Fruit fly (Drosophila melanogaster) whole organism, embryonic: ENCODE data around the gene CG32388.

Experiments
- BtbVII ChIP-seq: fragments of 200-800 bp; sonication (Bioruptor generic); optimal IDR thresholded peaks from 3 replicates; lab custom pipeline; 2017; ENCODE audit warnings: missing biosample characterization, mild to moderate bottlenecking, missing genetic modification characterization
- CG11085 ChIP-seq: fragments of 200-800 bp; sonication (Bioruptor generic); IDR thresholded peaks from 2 replicates; pipeline ENCODE4 v1.3.6; 2022; ENCODE audit warnings: missing biosample characterization, missing genetic modification characterization
- CG12299 ChIP-seq: fragments of 200-800 bp; sonication (Bioruptor generic); optimal IDR thresholded peaks from 2 replicates; lab custom pipeline; 2018; ENCODE audit warnings: missing biosample characterization, mild to moderate bottlenecking, missing genetic modification characterization
- CG12769 ChIP-seq: fragments of 200-800 bp; sonication (Bioruptor generic); optimal IDR thresholded peaks from 2 replicates; lab custom pipeline; 2019; ENCODE audit warnings: missing biosample characterization, mild to moderate bottlenecking, missing genetic modification characterization, moderate library complexity
- CG13424 ChIP-seq: fragments of 200-800 bp; sonication (Bioruptor generic); optimal IDR thresholded peaks from 2 replicates; lab custom pipeline; 2019; ENCODE audit warnings: missing biosample characterization, mild to moderate bottlenecking, missing genetic modification characterization, moderate library complexity
- CG15011 ChIP-seq: fragments of 200-800 bp; sonication (Bioruptor generic); optimal IDR thresholded peaks from 3 replicates; lab custom pipeline; 2018; ENCODE audit warnings: missing biosample characterization, mild to moderate bottlenecking, missing genetic modification characterization
- CG17361 ChIP-seq: fragments of 200-800 bp; sonication (Bioruptor generic); IDR thresholded peaks from 3 replicates; pipeline ENCODE4 v1.3.6; 2022; ENCODE audit warnings: missing biosample characterization, missing genetic modification characterization
- CG17385 ChIP-seq: fragments of 200-800 bp; sonication (Bioruptor generic); optimal IDR thresholded peaks from 3 replicates; lab custom pipeline; 2018; ENCODE audit warnings: missing biosample characterization, mild to moderate bottlenecking, missing genetic modification characterization
- CG17612 ChIP-seq: fragments of 200-800 bp; sonication (Bioruptor generic); IDR thresholded peaks from 2 replicates; pipeline ENCODE4 v1.3.6; 2022; ENCODE audit warnings: missing biosample characterization, missing genetic modification characterization
- CG17802 ChIP-seq: fragments of 200-800 bp; sonication (Bioruptor generic); optimal IDR thresholded peaks from 2 replicates; lab custom pipeline; 2018; ENCODE audit warnings: missing biosample characterization, mild to moderate bottlenecking, missing genetic modification characterization, moderate library complexity
- CG17829 ChIP-seq: fragments of 200-800 bp; optimal IDR thresholded peaks from 2 replicates; lab custom pipeline; 2019; ENCODE audit warnings: missing biosample characterization, mild to moderate bottlenecking, missing genetic modification characterization, moderate library complexity
- CG2678 ChIP-seq: fragments of 200-800 bp; sonication (Bioruptor generic); optimal IDR thresholded peaks from 3 replicates; lab custom pipeline; 2019; ENCODE audit warnings: missing biosample characterization, mild to moderate bottlenecking, missing genetic modification characterization, moderate library complexity
- CG2712 ChIP-seq: fragments of 200-800 bp; optimal IDR thresholded peaks from 3 replicates; lab custom pipeline; 2019; ENCODE audit warnings: missing biosample characterization, mild to moderate bottlenecking, missing genetic modification characterization, moderate library complexity
- CG3065 ChIP-seq: fragments of 200-800 bp; sonication (Bioruptor generic); optimal IDR thresholded peaks from 2 replicates; lab custom pipeline; 2016; ENCODE audit warnings: missing biosample characterization, missing genetic modification characterization
- CG33213 ChIP-seq: fragments of 200-800 bp; sonication (Bioruptor generic); optimal IDR thresholded peaks from 3 replicates; lab custom pipeline; 2016; ENCODE audit warnings: missing biosample characterization, missing genetic modification characterization
- CG3847 ChIP-seq: fragments of 200-800 bp; sonication (Bioruptor generic); IDR thresholded peaks from 2 replicates; pipeline ENCODE4 v1.3.6; 2022; ENCODE audit warnings: missing biosample characterization, missing genetic modification characterization
- CG5245 ChIP-seq: fragments of 200-800 bp; sonication (Bioruptor generic); optimal IDR thresholded peaks from 3 replicates; lab custom pipeline; 2016; ENCODE audit warnings: missing biosample characterization, missing genetic modification characterization
- CG6765 ChIP-seq: fragments of 200-800 bp; sonication (Bioruptor generic); optimal IDR thresholded peaks from 3 replicates; lab custom pipeline; 2017; ENCODE audit warnings: missing biosample characterization, mild to moderate bottlenecking, missing genetic modification characterization
- CG7357 ChIP-seq: fragments of 200-800 bp; sonication (Bioruptor generic); IDR thresholded peaks from 3 replicates; pipeline ENCODE4 v1.3.6; 2022; ENCODE audit warnings: missing biosample characterization, missing genetic modification characterization
- CG7556 ChIP-seq: fragments of 200-800 bp; sonication (Bioruptor generic); optimal IDR thresholded peaks from 2 replicates; lab custom pipeline; 2017; ENCODE audit warnings: missing biosample characterization, mild to moderate bottlenecking, missing genetic modification characterization
- CG9437 ChIP-seq: fragments of 200-800 bp; sonication (Bioruptor generic); optimal IDR thresholded peaks from 2 replicates; lab custom pipeline; 2018; ENCODE audit warnings: missing biosample characterization, mild to moderate bottlenecking, missing genetic modification characterization
- CG9817 ChIP-seq: fragments of 200-800 bp; sonication (Bioruptor generic); optimal IDR thresholded peaks from 2 replicates; lab custom pipeline; 2018; ENCODE audit warnings: missing biosample characterization, mild to moderate bottlenecking, missing genetic modification characterization, moderate library complexity
- CHES-1-like ChIP-seq: fragments of 200-800 bp; sonication (Bioruptor generic); optimal IDR thresholded peaks from 2 replicates; lab custom pipeline; 2016; ENCODE audit warnings: missing biosample characterization, missing genetic modification characterization
- CoRest ChIP-seq: fragments of 200-800 bp; sonication (Bioruptor generic); optimal IDR thresholded peaks from 3 replicates; lab custom pipeline; 2018; ENCODE audit warnings: missing biosample characterization, mild to moderate bottlenecking, missing genetic modification characterization, moderate library complexity
- H15 ChIP-seq: fragments of 200-800 bp; sonication (Bioruptor generic); IDR thresholded peaks from 3 replicates; pipeline ENCODE4 v1.3.6; 2022; ENCODE audit warnings: missing biosample characterization, missing genetic modification characterization
- Hmx ChIP-seq: fragments of 200-800 bp; sonication (Bioruptor generic); optimal IDR thresholded peaks from 2 replicates; lab custom pipeline; 2016; ENCODE audit warnings: missing biosample characterization, missing genetic modification characterization
- Mes4 ChIP-seq: fragments of 200-800 bp; sonication (Bioruptor generic); optimal IDR thresholded peaks from 2 replicates; lab custom pipeline; 2016; ENCODE audit warnings: missing biosample characterization, missing genetic modification characterization
- NC2β ChIP-seq: fragments of 200-800 bp; sonication (Bioruptor generic); optimal IDR thresholded peaks from 2 replicates; lab custom pipeline; 2016; ENCODE audit warnings: missing biosample characterization, missing genetic modification characterization
- Nf-YC ChIP-seq: fragments of 200-800 bp; optimal IDR thresholded peaks from 3 replicates; lab custom pipeline; 2019; ENCODE audit warnings: missing biosample characterization, mild to moderate bottlenecking, missing genetic modification characterization, moderate library complexity
- Oli ChIP-seq: fragments of 200-800 bp; sonication (Bioruptor generic); optimal IDR thresholded peaks from 2 replicates; lab custom pipeline; 2018; ENCODE audit warnings: missing biosample characterization, mild to moderate bottlenecking, missing genetic modification characterization, moderate library complexity
- PHDP ChIP-seq: fragments of 200-800 bp; sonication (Bioruptor generic); optimal IDR thresholded peaks from 3 replicates; lab custom pipeline; 2018; ENCODE audit warnings: missing biosample characterization, mild to moderate bottlenecking, missing genetic modification characterization, moderate library complexity
- ab ChIP-seq: fragments of 200-800 bp; sonication (Bioruptor generic); optimal IDR thresholded peaks from 2 replicates; lab custom pipeline; 2016; ENCODE audit warnings: missing biosample characterization, missing genetic modification characterization
- bsh ChIP-seq, 2 experiments: fragments of 200-800 bp; sonication (Bioruptor generic); optimal IDR thresholded peaks; 2 replicates each; lab custom pipeline; 2017 to 2018; ENCODE audit warnings: mild to moderate bottlenecking in 2 of 2, missing biosample characterization in 2 of 2, missing genetic modification characterization in 2 of 2, moderate library complexity in 1 of 2
- crc ChIP-seq: fragments of 200-800 bp; sonication (Bioruptor generic); optimal IDR thresholded peaks from 2 replicates; lab custom pipeline; 2016; ENCODE audit warnings: missing biosample characterization, missing genetic modification characterization
- dmrt99B ChIP-seq: fragments of 200-800 bp; sonication (Bioruptor generic); optimal IDR thresholded peaks from 2 replicates; lab custom pipeline; 2018; ENCODE audit warnings: missing biosample characterization, mild to moderate bottlenecking, missing genetic modification characterization, moderate library complexity
- dysf ChIP-seq: fragments of 200-800 bp; sonication (Bioruptor generic); IDR thresholded peaks from 3 replicates; pipeline ENCODE4 v1.3.6; 2022; ENCODE audit warnings: missing biosample characterization, missing genetic modification characterization
- esg ChIP-seq: fragments of 200-800 bp; sonication (Bioruptor generic); conservative IDR thresholded peaks from 2 replicates; pipeline ENCODE4 v1.3.6; 2022; ENCODE audit warnings: missing biosample characterization, missing genetic modification characterization
- fd102C ChIP-seq: fragments of 200-800 bp; sonication (Bioruptor generic); optimal IDR thresholded peaks from 2 replicates; lab custom pipeline; 2018; ENCODE audit warnings: missing biosample characterization, mild to moderate bottlenecking, missing genetic modification characterization, moderate library complexity
- gsb-n ChIP-seq: fragments of 200-800 bp; sonication (Bioruptor generic); optimal IDR thresholded peaks from 3 replicates; lab custom pipeline; 2018; ENCODE audit warnings: missing biosample characterization, mild to moderate bottlenecking, missing genetic modification characterization
- kay ChIP-seq: fragments of 200-800 bp; sonication (Bioruptor generic); optimal IDR thresholded peaks from 2 replicates; lab custom pipeline; 2016; ENCODE audit warnings: missing biosample characterization, missing genetic modification characterization
- lilli ChIP-seq: fragments of 200-800 bp; sonication (Bioruptor generic); optimal IDR thresholded peaks from 3 replicates; lab custom pipeline; 2016; ENCODE audit warnings: missing biosample characterization, missing genetic modification characterization
- nmo ChIP-seq: fragments of 200-800 bp; sonication (Bioruptor generic); optimal IDR thresholded peaks from 2 replicates; lab custom pipeline; 2018; ENCODE audit warnings: missing biosample characterization, mild to moderate bottlenecking, missing genetic modification characterization, moderate library complexity
- pho ChIP-seq: fragments of 200-800 bp; sonication (Bioruptor generic); optimal IDR thresholded peaks from 2 replicates; lab custom pipeline; 2016; ENCODE audit warnings: missing biosample characterization, missing genetic modification characterization
- pzg ChIP-seq: fragments of 200-800 bp; sonication (Bioruptor generic); optimal IDR thresholded peaks from 3 replicates; lab custom pipeline; 2018; ENCODE audit warnings: missing biosample characterization, mild to moderate bottlenecking, missing genetic modification characterization, moderate library complexity
- row ChIP-seq: fragments of 200-800 bp; sonication (Bioruptor generic); IDR thresholded peaks from 3 replicates; pipeline ENCODE4 v1.3.6; 2022; ENCODE audit warnings: missing biosample characterization, missing genetic modification characterization
- salm ChIP-seq: fragments of 200-800 bp; sonication (Bioruptor generic); optimal IDR thresholded peaks from 2 replicates; lab custom pipeline; 2018; ENCODE audit warnings: missing biosample characterization, mild to moderate bottlenecking, missing genetic modification characterization
- sens ChIP-seq: fragments of 200-800 bp; sonication (Bioruptor generic); peaks from one replicate; lab custom pipeline; 2016; ENCODE audit warnings: missing biosample characterization, missing genetic modification characterization
- sens-2 ChIP-seq: fragments of 200-800 bp; sonication (Bioruptor generic); IDR thresholded peaks from 2 replicates; pipeline ENCODE4 v1.3.6; 2022; ENCODE audit warnings: missing biosample characterization, missing genetic modification characterization
- toy ChIP-seq: fragments of 200-800 bp; sonication (Bioruptor generic); IDR thresholded peaks from 2 replicates; pipeline ENCODE4 v1.3.6; 2022; ENCODE audit warnings: missing biosample characterization, missing genetic modification characterization
- usp ChIP-seq: fragments of >200 bp; optimal IDR thresholded peaks from 2 replicates; lab custom pipeline; 2017; ENCODE audit warnings: missing biosample characterization, missing genetic modification characterization
- vvl ChIP-seq: fragments of 200-800 bp; sonication (Bioruptor generic); IDR thresholded peaks from 2 replicates; pipeline ENCODE4 v1.3.6; 2022; ENCODE audit warnings: missing biosample characterization, missing genetic modification characterization
- yki ChIP-seq: fragments of >200 bp; optimal IDR thresholded peaks from 3 replicates; lab custom pipeline; 2018
- zfh1 ChIP-seq: fragments of 200-800 bp; sonication (Bioruptor generic); IDR thresholded peaks from 3 replicates; pipeline ENCODE4 v1.3.6; 2022; ENCODE audit warnings: missing biosample characterization, missing genetic modification characterization

The CG32388 gene

DNA sequence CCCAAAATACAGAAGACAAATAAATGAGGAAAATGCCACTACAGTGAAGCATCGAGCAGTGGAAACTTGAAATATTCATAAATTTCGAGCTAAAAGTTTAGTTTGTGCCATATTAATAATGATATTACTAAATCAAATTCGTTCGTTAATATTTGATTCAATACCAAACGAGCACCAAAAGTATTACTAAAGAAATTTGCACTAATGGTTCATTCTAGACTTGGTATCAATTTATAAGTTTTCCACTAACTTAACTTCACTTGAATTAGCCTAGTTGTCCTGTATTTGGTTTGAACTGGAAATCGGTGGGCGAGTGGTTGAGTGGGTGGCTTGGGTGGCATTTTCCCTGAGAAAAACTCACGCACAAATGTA is 40.5 kb downstream of the CG32388 start (continued):
- TF ChIP-seq NC2β (GFP tag; lab: Kevin White, UChicago) (no peak), CG2678 (peak; percentile 26), PHDP (tag; lab: Kevin White, UChicago) (peak; percentile 21), lilli (GFP tag; lab: Kevin White, UChicago) (peak; percentile 16), dmrt99B (tag; lab: Kevin White, UChicago) (peak; percentile 22), esg (GFP tag; lab: Robert Waterston, UW) (no peak), salm (tag; lab: Kevin White, UChicago) (no peak), CG13424 (tag; lab: Kevin White, UChicago) (peak; percentile 58), CG2712 (peak; percentile 9), CG6765 (no peak), crc (no peak), CG7357 (GFP tag; lab: Robert Waterston, UW) (no peak), sens-2 (GFP tag; lab: Robert Waterston, UW) (no peak), bsh (GFP tag; optimal IDR thresholded peaks at IDR 0.05; lab: Kevin White, UChicago) (peak in 1 of 2 experiments; percentile 29), CG12299 (tag; lab: Kevin White, UChicago) (peak; percentile 17), gsb-n (tag; lab: Kevin White, UChicago) (no peak), H15 (GFP tag; lab: Robert Waterston, UW) (no peak), CG33213 (no peak), kay (no peak), CG15011 (GFP tag; lab: Kevin White, UChicago) (no peak), CG17361 (0 out of 3 replicates have a peak, but pooled peaks have one; percentile 34), CG9437 (peak; percentile 20), row (peak; percentile 39; the same call in 2 of the 3 replicates), yki (lab: Kevin White, UChicago) (no peak), CG17612 (GFP tag; lab: Robert Waterston, UW) (no peak), zfh1 (GFP tag; lab: Robert Waterston, UW) (no peak), CG17385 (GFP tag; lab: Kevin White, UChicago) (peak; percentile 1), pho (GFP tag; lab: Kevin White, UChicago) (no peak), usp (GFP tag; lab: Kevin White, UChicago) (no peak), BtbVII (GFP tag; lab: Kevin White, UChicago) (no peak), toy (GFP tag; lab: Robert Waterston, UW) (no peak), sens (GFP tag; lab: Kevin White, UChicago) (peak; percentile 59), Oli (tag; lab: Kevin White, UChicago) (peak; percentile 27), CG11085 (GFP tag; lab: Robert Waterston, UW) (no peak), CG12769 (tag; lab: Kevin White, UChicago) (peak; percentile 31), ab (GFP tag; lab: Kevin White, UChicago) (no peak), vvl (GFP tag; lab: Robert Waterston, UW) (no peak), dysf (GFP tag; lab: Robert Waterston, UW) (peak; percentile 46; the same call in 1 of the 3 replicates), Hmx (GFP tag; lab: Kevin White, UChicago) (no peak), CHES-1-like (GFP tag; lab: Kevin White, UChicago) (no peak), nmo (peak; percentile 14), CG17829 (tag; lab: Kevin White, UChicago) (peak; percentile 4), CG5245 (GFP tag; lab: Kevin White, UChicago) (no peak), CG17802 (no peak), CG9817 (peak; percentile 41), Mes4 (GFP tag; lab: Kevin White, UChicago) (no peak), CG3847 (GFP tag; lab: Robert Waterston, UW) (0 out of 2 replicates have a peak, but pooled peaks have one; percentile 18), CoRest (tag; lab: Kevin White, UChicago) (peak; percentile 28), pzg (GFP tag; lab: Kevin White, UChicago) (no peak), CG7556 (GFP tag; lab: Kevin White, UChicago) (peak; percentile 25), fd102C (GFP tag; lab: Kevin White, UChicago) (no peak), CG3065 (no peak), Nf-YC (peak; percentile 1)
